Worm (Caenorhabditis elegans) whole organism, early embryonic: Measurements from ENCODE around the gene C31C9.6.

Source experiments
- B0310.2 ChIP-seq: sonication (generic microtip); optimal IDR thresholded peaks from 2 replicates; lab custom pipeline; 2016; ENCODE audit warnings: mild to moderate bottlenecking, missing genetic modification characterization, missing compliant biosample characterization
- aly-1 ChIP-seq: sonication (generic microtip); optimal IDR thresholded peaks from 2 replicates; lab custom pipeline; 2016; ENCODE audit warnings: missing genetic modification characterization, missing compliant biosample characterization
- ama-1 ChIP-seq: fragments of 150-350 bp; optimal IDR thresholded peaks from 2 replicates; lab custom pipeline; 2014
- ceh-13 ChIP-seq: fragments of 200-800 bp; sonication (Bioruptor generic); optimal IDR thresholded peaks from 2 replicates; lab custom pipeline; 2018; ENCODE audit warnings: mild to moderate bottlenecking, missing genetic modification characterization, missing compliant biosample characterization
- ceh-36 ChIP-seq: sonication (generic microtip); optimal IDR thresholded peaks from 2 replicates; lab custom pipeline; 2016; ENCODE audit warnings: missing genetic modification characterization, inconsistent platforms, missing compliant biosample characterization
- ets-7 ChIP-seq: sonication (generic microtip); optimal IDR thresholded peaks from 2 replicates; lab custom pipeline; 2016; ENCODE audit warnings: missing genotype, missing genetic modification characterization, missing compliant biosample characterization
- flt-1 ChIP-seq: fragments of 200-800 bp; sonication (Bioruptor generic); IDR thresholded peaks from 2 replicates; pipeline ENCODE4 v1.3.6; 2022; ENCODE audit warnings: missing genetic modification characterization, missing compliant biosample characterization
- hmg-4 ChIP-seq: fragments of 200-800 bp; sonication (Bioruptor generic); optimal IDR thresholded peaks from 2 replicates; lab custom pipeline; 2018; ENCODE audit warnings: mild to moderate bottlenecking, missing genetic modification characterization, missing compliant biosample characterization
- pes-1 ChIP-seq: fragments of 200-800 bp; sonication (Bioruptor generic); IDR thresholded peaks from 2 replicates; pipeline ENCODE4 v1.3.6; 2022; ENCODE audit warnings: missing genetic modification reagents, missing genetic modification characterization, missing compliant biosample characterization
- sea-1 ChIP-seq: fragments of 200-800 bp; sonication (Bioruptor generic); conservative IDR thresholded peaks from 2 replicates; pipeline ENCODE4 v1.3.6; 2022; ENCODE audit warnings: missing genetic modification characterization, missing compliant biosample characterization
- tbx-11 ChIP-seq: fragments of 200-800 bp; sonication (Bioruptor generic); IDR thresholded peaks from 2 replicates; pipeline ENCODE4 v1.3.6; 2022; ENCODE audit warnings: missing genetic modification characterization, missing compliant biosample characterization

ce11 chrII:13648230-13648629 is 13.7 kb downstream of the C31C9.6 start, which contains the start of gene fbxa-169:
- TF ChIP-seq ceh-13 (GFP tag; lab: Kevin White, UChicago) (no peak), aly-1 (tag; lab: Kevin White, UChicago) (no peak), ama-1 (lab: Kevin White, UChicago) (no peak), B0310.2 (tag; lab: Kevin White, UChicago) (no peak), tbx-11 (GFP tag; lab: Robert Waterston, UW) (no peak), ceh-36 (tag; lab: Kevin White, UChicago) (no peak), flt-1 (GFP tag; lab: Robert Waterston, UW) (no peak), sea-1 (GFP tag; lab: Robert Waterston, UW) (no peak), pes-1 (GFP tag; lab: Robert Waterston, UW) (no peak), ets-7 (tag; lab: Kevin White, UChicago) (no peak), hmg-4 (GFP tag; lab: Kevin White, UChicago) (no peak)
